Worm (Caenorhabditis elegans): ENCODE measurements around the gene srlf-12.

srlf-12 gene

ce11 chrIV:10858300-10859016, 33.4 kb downstream of the srlf-12 start, which contains the start of the genes T11G6.2 and hars-1:
Gene T11G6.2 (minus strand): TSS chrIV:10858496.
Gene hars-1 (plus strand): TSS chrIV:10858957.
- TF ChIP-seq lin-14 (GFP tag; optimal IDR thresholded peaks at IDR 0.05) (peak; percentile 56), nhr-28 (tag; optimal IDR thresholded peaks at IDR 0.05) (no peak), mdl-1 (tag; optimal IDR thresholded peaks at IDR 0.05) (peak in 1 of 2 experiments; percentile 61), dpl-1 (GFP tag; optimal IDR thresholded peaks at IDR 0.05) (peak; percentile 8 to 32 (median 13)), pqm-1 (tag; optimal IDR thresholded peaks at IDR 0.05) (no peak), C16A3.4 (tag; optimal IDR thresholded peaks at IDR 0.05) (peak; percentile 37), efl-1 (optimal IDR thresholded peaks at IDR 0.05) (peak in 1 of 2 experiments; percentile 34), efl-1 (GFP tag; optimal IDR thresholded peaks at IDR 0.05 in 1 of 2) (peak in 1 of 2 experiments; percentile 22), fos-1 (tag; optimal IDR thresholded peaks at IDR 0.05) (no peak), mep-1 (tag; optimal IDR thresholded peaks at IDR 0.05) (peak; percentile 2), unc-30 (tag; optimal IDR thresholded peaks at IDR 0.05) (no peak), blmp-1 (tag; optimal IDR thresholded peaks at IDR 0.05) (peak; percentile 43), isw-1 (GFP tag; IDR thresholded peaks at IDR 0.05) (no peak), nhr-76 (tag; optimal IDR thresholded peaks at IDR 0.05) (no peak), pag-3 (tag; optimal IDR thresholded peaks at IDR 0.05; ENCODE audit: borderline replicate concordance, insufficient read depth) (no peak), lsy-2 (tag; optimal IDR thresholded peaks at IDR 0.05) (peak in 1 of 2 experiments; percentile 52), snu-23 (GFP tag; optimal IDR thresholded peaks at IDR 0.05) (peak; percentile 29), skn-1 (tag; optimal IDR thresholded peaks at IDR 0.05) (peak; percentile 55), elt-3 (tag; optimal IDR thresholded peaks at IDR 0.05) (peak in 1 of 6 experiments; percentile 41), lin-35 (GFP tag; optimal IDR thresholded peaks at IDR 0.05) (peak; percentile 24 to 58)

- no peak for TF ChIP-seq xbp-1 (tag; optimal IDR thresholded peaks at IDR 0.05)
- TF ChIP-seq sup-37 (GFP tag; optimal IDR thresholded peaks at IDR 0.05) = no peak
- no peak for TF ChIP-seq C16A3.4 (tag; optimal IDR thresholded peaks at IDR 0.05)
- TF ChIP-seq nhr-84 (tag; optimal IDR thresholded peaks at IDR 0.05) = no peak
- no peak for TF ChIP-seq dpl-1 (GFP tag; optimal IDR thresholded peaks at IDR 0.05)
- TF ChIP-seq nhr-28 (tag; optimal IDR thresholded peaks at IDR 0.05) = no peak
- TF ChIP-seq efl-1 (optimal IDR thresholded peaks at IDR 0.05) = no peak
- TF ChIP-seq efl-1 (GFP tag; optimal IDR thresholded peaks at IDR 0.05 in 1 of 2) = no peak
- no peak for TF ChIP-seq tbx-2 (tag; optimal IDR thresholded peaks at IDR 0.05)
- TF ChIP-seq egl-27 (tag; optimal IDR thresholded peaks at IDR 0.05) = no peak
- no peak for TF ChIP-seq alr-1 (tag; optimal IDR thresholded peaks at IDR 0.05; ENCODE audit: borderline replicate concordance)
- TF ChIP-seq fkh-10 (GFP tag; optimal IDR thresholded peaks at IDR 0.05) = no peak
These were observed 35.9 kb downstream of the srlf-12 start for ce11 chrIV:10855946-10856345.

- no peak for TF ChIP-seq fkh-10 (GFP tag; optimal IDR thresholded peaks at IDR 0.05)
- TF ChIP-seq nhr-76 (tag; optimal IDR thresholded peaks at IDR 0.05) = no peak
- TF ChIP-seq efl-3 (GFP tag; optimal IDR thresholded peaks at IDR 0.05) = no peak
- TF ChIP-seq nhr-11 (tag; optimal IDR thresholded peaks at IDR 0.05) = no peak
- TF ChIP-seq mdl-1 (tag; optimal IDR thresholded peaks at IDR 0.05) = no peak
- TF ChIP-seq nhr-12 (tag; optimal IDR thresholded peaks at IDR 0.05) = no peak
- no peak for TF ChIP-seq pax-3 (tag; optimal IDR thresholded peaks at IDR 0.05)
- no peak for TF ChIP-seq nhr-19 (GFP tag; conservative IDR thresholded peaks at IDR 0.05)
- TF ChIP-seq egl-27 (tag; optimal IDR thresholded peaks at IDR 0.05) = no peak
- TF ChIP-seq ceh-88 (GFP tag; IDR thresholded peaks at IDR 0.05) = no peak
- no peak for TF ChIP-seq ceh-8 (GFP tag; optimal IDR thresholded peaks at IDR 0.05)
- TF ChIP-seq grh-1 (GFP tag; IDR thresholded peaks at IDR 0.05) = no peak
- TF ChIP-seq mab-9 (GFP tag; IDR thresholded peaks at IDR 0.05) = no peak
- no peak for TF ChIP-seq lin-15B (tag; optimal IDR thresholded peaks at IDR 0.05)
- no peak for TF ChIP-seq nhr-84 (tag; optimal IDR thresholded peaks at IDR 0.05)
- TF ChIP-seq aly-2 (tag; optimal IDR thresholded peaks at IDR 0.05) = no peak
- TF ChIP-seq Y116A8C.19 (tag; optimal IDR thresholded peaks at IDR 0.05; ENCODE audit: borderline replicate concordance) = no peak
- TF ChIP-seq fkh-8 (tag; optimal IDR thresholded peaks at IDR 0.05) = no peak
- no peak for TF ChIP-seq efl-1 (optimal IDR thresholded peaks at IDR 0.05)
- no peak for TF ChIP-seq efl-1 (GFP tag; optimal IDR thresholded peaks at IDR 0.05 in 1 of 2)
- TF ChIP-seq unc-98 (GFP tag; IDR thresholded peaks at IDR 0.05) = no peak
- no peak for TF ChIP-seq ceh-63 (GFP tag; optimal IDR thresholded peaks at IDR 0.05)
- no peak for TF ChIP-seq unc-130 (tag; optimal IDR thresholded peaks at IDR 0.05)
- TF ChIP-seq zag-1 (tag; optimal IDR thresholded peaks at IDR 0.05) = no peak
- TF ChIP-seq isw-1 (GFP tag; IDR thresholded peaks at IDR 0.05) = no peak
- no peak for TF ChIP-seq sox-4 (tag; optimal IDR thresholded peaks at IDR 0.05)
- TF ChIP-seq nhr-28 (tag; optimal IDR thresholded peaks at IDR 0.05) = no peak
- TF ChIP-seq swsn-7 (tag; optimal IDR thresholded peaks at IDR 0.05) = no peak
- TF ChIP-seq elt-3 (tag; optimal IDR thresholded peaks at IDR 0.05) = peak in 2 of 6 experiments; percentile 2 to 19
- no peak for TF ChIP-seq unc-30 (tag; optimal IDR thresholded peaks at IDR 0.05)
- TF ChIP-seq nhr-47 (tag; optimal IDR thresholded peaks at IDR 0.05) = no peak
These were observed 36.8 kb downstream of the srlf-12 start, which contains the start of gene T11G6.3 for ce11 chrIV:10855049-10855448. Gene T11G6.3 (minus strand): TSS chrIV:10855237.

All from whole organism, L1 larva.